Fruit fly (Drosophila melanogaster): ENCODE measurements around the gene mip130.
A peak's percentile ranks its signal among the peaks of the same experiment; 100 is the strongest.

mip130 gene

DNA sequence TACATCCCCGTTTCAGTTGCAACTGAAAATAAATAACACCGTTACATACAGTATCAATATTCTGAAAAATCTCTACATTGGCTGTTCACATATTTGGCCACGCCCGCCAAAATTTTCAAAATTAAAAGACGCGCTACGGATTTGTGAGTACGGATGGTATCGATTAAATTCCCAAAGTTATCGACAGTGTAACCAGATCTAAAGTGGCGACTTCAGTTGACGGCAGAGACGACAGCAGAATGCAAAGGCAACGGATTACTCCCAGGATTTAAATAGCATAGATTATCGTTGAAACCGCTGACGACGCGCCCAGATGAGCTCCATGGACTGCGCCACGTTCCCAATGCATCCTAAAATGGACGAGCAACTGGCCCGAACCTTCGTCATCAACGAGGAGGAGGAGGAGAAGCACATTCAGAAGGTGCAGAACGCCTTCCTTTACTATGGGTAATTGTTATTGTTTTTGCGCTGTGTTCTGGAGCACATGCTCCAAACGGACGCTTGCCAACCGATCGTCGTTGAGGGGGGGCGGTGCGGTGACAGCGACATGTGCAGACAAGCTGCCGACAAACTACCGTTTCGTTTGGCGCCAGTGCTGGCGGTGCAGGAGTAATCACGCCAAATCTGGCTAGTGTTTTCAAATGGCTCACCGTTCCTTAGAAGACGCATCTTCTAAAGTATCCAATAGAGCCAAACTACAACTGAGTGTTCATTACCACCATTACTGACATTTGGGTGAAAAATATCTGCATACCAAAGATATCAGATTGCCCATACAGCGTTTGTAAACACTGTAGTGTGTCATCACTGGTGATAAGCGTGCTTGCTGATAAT is 19.7 kb downstream of the mip130 start, which contains the start of gene CG11596 (continued):
- TF ChIP-seq Rx (GFP tag; IDR thresholded peaks at IDR 0.05) (0 out of 2 replicates have a peak, but pooled peaks have one; percentile 11), stwl (tag; optimal IDR thresholded peaks at IDR 0.05) (peak; percentile 30), CG43689 (GFP tag; IDR thresholded peaks at IDR 0.05) (no peak), B-H2 (GFP tag; optimal IDR thresholded peaks at IDR 0.05) (no peak), CG12769 (tag; optimal IDR thresholded peaks at IDR 0.05) (no peak), nerfin-2 (GFP tag; IDR thresholded peaks at IDR 0.05; ENCODE audit: partially characterized antibody) (no peak), CG4617 (GFP tag; optimal IDR thresholded peaks at IDR 0.05; ENCODE audit: borderline replicate concordance) (peak; percentile 75), CG5245 (GFP tag; optimal IDR thresholded peaks at IDR 0.05) (no peak), pho (GFP tag; optimal IDR thresholded peaks at IDR 0.05) (peak; percentile 20), dm (GFP tag; optimal IDR thresholded peaks at IDR 0.05) (peak; percentile 46), Adf1 (GFP tag; IDR thresholded peaks at IDR 0.05) (peak; percentile 60), sug (tag; optimal IDR thresholded peaks at IDR 0.05) (peak; percentile 57), Deaf1 (tag; optimal IDR thresholded peaks at IDR 0.05) (peak; percentile 14), CG8924 (tag; optimal IDR thresholded peaks at IDR 0.05) (peak; percentile 1), BEAF-32 (GFP tag; optimal IDR thresholded peaks at IDR 0.05) (peak; percentile 51), CG11247 (GFP tag; IDR thresholded peaks at IDR 0.05) (no peak), Hr51 (GFP tag; optimal IDR thresholded peaks at IDR 0.05) (no peak), ERR (GFP tag; optimal IDR thresholded peaks at IDR 0.05) (no peak), CG1603 (tag; optimal IDR thresholded peaks at IDR 0.05) (peak; percentile 43), Dll (GFP tag; IDR thresholded peaks at IDR 0.05; ENCODE audit: partially characterized antibody) (0 out of 4 replicates have a peak, but pooled peaks have one; percentile 15), gfzf (GFP tag; optimal IDR thresholded peaks at IDR 0.05) (peak; percentile 82), fd3F (GFP tag; optimal IDR thresholded peaks at IDR 0.05) (no peak), CG9215 (GFP tag; IDR thresholded peaks at IDR 0.05) (peak; percentile 28; the same call in 1 of the 2 replicates), Med (GFP tag) (peak; percentile 72), twi (tag; optimal IDR thresholded peaks at IDR 0.05) (peak; percentile 52), CG2875 (GFP tag; optimal IDR thresholded peaks at IDR 0.05) (no peak), Dip2 (GFP tag; IDR thresholded peaks at IDR 0.05) (no peak), so (GFP tag; IDR thresholded peaks at IDR 0.05) (0 out of 3 replicates have a peak, but pooled peaks have one; percentile 47), Hey (tag; optimal IDR thresholded peaks at IDR 0.05) (no peak), CG9932 (GFP tag; IDR thresholded peaks at IDR 0.05) (peak; percentile 58), tin (GFP tag; optimal IDR thresholded peaks at IDR 0.05) (no peak), CG9817 (tag; optimal IDR thresholded peaks at IDR 0.05) (no peak), Meics (GFP tag; optimal IDR thresholded peaks at IDR 0.05) (no peak), BtbVII (GFP tag; optimal IDR thresholded peaks at IDR 0.05) (no peak), pzg (GFP tag; optimal IDR thresholded peaks at IDR 0.05) (peak; percentile 65), slp2 (GFP tag; optimal IDR thresholded peaks at IDR 0.05) (no peak), E2f2 (GFP tag; IDR thresholded peaks at IDR 0.05) (peak; percentile 91), cwo (GFP tag; optimal IDR thresholded peaks at IDR 0.05) (peak; percentile 61), tup (GFP tag; optimal IDR thresholded peaks at IDR 0.05) (no peak), mam (GFP tag; optimal IDR thresholded peaks at IDR 0.05) (peak; percentile 13), insv (GFP tag; optimal IDR thresholded peaks at IDR 0.05) (peak in 1 of 2 experiments; percentile 2), GATAe (GFP tag; conservative IDR thresholded peaks at IDR 0.05) (peak; percentile 27; the same call in 1 of the 2 replicates), Nf-YC (tag; optimal IDR thresholded peaks at IDR 0.05) (peak; percentile 20), lab (GFP tag; optimal IDR thresholded peaks at IDR 0.05) (peak; percentile 26), CG32532 (GFP tag; IDR thresholded peaks at IDR 0.05) (peak; percentile 19; the same call in 1 of the 2 replicates), kay (GFP tag; optimal IDR thresholded peaks at IDR 0.05) (no peak), CG2129 (GFP tag; IDR thresholded peaks at IDR 0.05; ENCODE audit: partially characterized antibody) (no peak), zfh1 (GFP tag; IDR thresholded peaks at IDR 0.05) (0 out of 3 replicates have a peak, but pooled peaks have one; percentile 23)
